Worm (Caenorhabditis elegans): Measurements from ENCODE around the gene smi-1.
A peak's percentile ranks its signal among the peaks of the same experiment; 100 is the strongest.

Gene smi-1

DNA sequence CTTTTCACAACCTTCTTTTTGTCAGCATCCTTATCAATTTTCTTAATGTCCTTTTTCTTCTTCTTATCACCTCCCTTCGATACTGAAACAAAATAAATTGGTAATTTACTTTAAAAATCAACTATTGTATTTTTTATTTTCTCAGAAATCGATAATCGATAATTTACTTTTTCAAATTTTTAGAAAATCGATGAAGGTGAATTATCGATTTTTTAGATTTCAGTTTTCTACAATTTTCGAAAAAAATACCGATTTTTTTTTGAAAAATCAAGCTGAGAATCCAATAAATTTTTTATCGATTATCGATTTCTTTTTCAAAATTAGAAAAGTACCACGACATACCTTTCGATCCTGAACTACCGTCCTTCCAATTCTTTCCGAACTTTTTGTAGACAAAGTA is 4.5 kb downstream of the smi-1 start:
- no peak for TF ChIP-seq nhr-11 (tag; optimal IDR thresholded peaks at IDR 0.05)
- no peak for TF ChIP-seq pag-3 (tag; optimal IDR thresholded peaks at IDR 0.05; ENCODE audit: borderline replicate concordance)
- no peak for TF ChIP-seq lin-11 (tag; optimal IDR thresholded peaks at IDR 0.05)
- TF ChIP-seq hlh-15 (tag; optimal IDR thresholded peaks at IDR 0.05): no peak
- no peak for TF ChIP-seq pqm-1 (tag; optimal IDR thresholded peaks at IDR 0.05)
- TF ChIP-seq sdc-2 (tag; optimal IDR thresholded peaks at IDR 0.05): no peak
- TF ChIP-seq gmeb-2 (tag; optimal IDR thresholded peaks at IDR 0.05): no peak
- no peak for TF ChIP-seq fkh-6 (tag; optimal IDR thresholded peaks at IDR 0.05)
- TF ChIP-seq hlh-6 (tag; optimal IDR thresholded peaks at IDR 0.05): no peak
- TF ChIP-seq K09A11.1 (tag; optimal IDR thresholded peaks at IDR 0.05; ENCODE audit: insufficient read depth): no peak
- no peak for TF ChIP-seq hlh-13 (GFP tag; optimal IDR thresholded peaks at IDR 0.05)
- no peak for TF ChIP-seq mec-3 (tag; optimal IDR thresholded peaks at IDR 0.05; ENCODE audit: borderline replicate concordance)
- TF ChIP-seq hlh-30 (tag; optimal IDR thresholded peaks at IDR 0.05; ENCODE audit: insufficient read depth): no peak
- TF ChIP-seq madf-2 (tag; optimal IDR thresholded peaks at IDR 0.05): no peak
- no peak for TF ChIP-seq C08G9.2 (tag; optimal IDR thresholded peaks at IDR 0.05)

DNA sequence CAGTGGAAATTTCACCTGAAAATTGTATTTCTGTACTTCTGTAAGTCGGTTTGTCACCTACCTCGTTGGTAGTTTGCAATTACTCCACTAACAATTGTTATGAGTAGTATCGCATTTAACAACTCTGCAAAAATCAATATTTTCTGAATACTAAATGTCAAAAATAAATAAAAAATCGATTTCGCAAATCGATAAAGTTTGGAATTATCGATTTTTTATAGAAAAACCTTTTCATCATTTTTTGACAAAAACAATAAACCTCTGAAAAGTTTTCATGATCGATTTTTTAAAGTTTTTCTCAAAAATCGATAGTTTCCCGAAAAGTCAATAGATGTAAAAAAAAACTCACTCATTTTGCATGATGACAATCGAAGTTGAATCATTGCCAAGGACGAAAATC is 8.7 kb downstream of the smi-1 start:
- no peak for TF ChIP-seq sox-2 (GFP tag; IDR thresholded peaks at IDR 0.05)
- TF ChIP-seq rnt-1 (tag; optimal IDR thresholded peaks at IDR 0.05): no peak
- TF ChIP-seq ceh-31 (tag; optimal IDR thresholded peaks at IDR 0.05): no peak
- no peak for TF ChIP-seq tbx-7 (tag; optimal IDR thresholded peaks at IDR 0.05)
- no peak for TF ChIP-seq pros-1 (tag; optimal IDR thresholded peaks at IDR 0.05)
- TF ChIP-seq che-1 (tag; optimal IDR thresholded peaks at IDR 0.05): no peak
- no peak for TF ChIP-seq ets-4 (tag; optimal IDR thresholded peaks at IDR 0.05)

DNA sequence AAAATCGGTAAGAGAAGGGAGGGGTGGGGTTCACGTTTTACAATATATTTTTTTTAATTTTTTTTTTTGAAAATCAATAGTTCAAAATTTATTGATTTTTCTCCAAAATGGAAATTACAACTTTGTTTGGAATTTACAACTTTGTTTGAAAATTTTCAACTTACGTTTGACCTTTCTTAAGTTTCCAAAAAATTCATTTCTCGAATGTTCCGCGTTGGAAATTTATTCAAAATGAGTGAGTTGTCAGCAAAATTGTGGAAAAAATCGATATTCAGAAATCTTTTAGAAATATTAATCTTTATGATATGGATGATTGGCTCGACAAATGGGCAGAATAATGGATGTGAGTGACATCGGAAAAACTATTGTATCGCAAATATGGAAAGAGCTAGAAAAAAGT is 9.2 kb downstream of the smi-1 start, which contains the start of gene B0524.3:
Gene B0524.3, plus strand, starts transcription at position 301 of the 400 bp plus-strand sequence.
- no peak for TF ChIP-seq sox-2 (GFP tag; IDR thresholded peaks at IDR 0.05)
- TF ChIP-seq pqm-1 (tag; optimal IDR thresholded peaks at IDR 0.05): no peak
- no peak for TF ChIP-seq K09A11.1 (tag; optimal IDR thresholded peaks at IDR 0.05; ENCODE audit: insufficient read depth)

DNA sequence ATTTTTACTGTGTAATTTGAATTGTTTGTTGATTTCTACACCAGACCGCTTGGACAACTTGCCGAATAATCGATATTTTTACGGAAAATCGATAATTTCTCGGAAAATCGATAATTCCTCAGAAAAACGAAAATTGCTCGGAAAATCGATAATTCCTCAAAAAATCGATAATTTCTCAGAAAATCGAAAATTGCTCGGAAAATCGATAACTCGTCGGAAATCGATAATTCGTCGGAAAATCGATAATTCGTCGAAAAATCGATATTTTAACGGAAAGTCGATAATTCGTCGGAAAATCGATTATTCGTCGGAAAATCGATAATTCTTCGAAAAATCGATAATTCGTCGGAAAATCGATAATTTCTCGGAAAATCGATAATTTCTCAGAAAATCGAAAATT is 14.0 kb downstream of the smi-1 start:
- TF ChIP-seq ceh-48 (tag; optimal IDR thresholded peaks at IDR 0.05): peak; percentile 80

- TF ChIP-seq ceh-2 (tag; optimal IDR thresholded peaks at IDR 0.05): no peak
- no peak for TF ChIP-seq fax-1 (tag; optimal IDR thresholded peaks at IDR 0.05)
- TF ChIP-seq sox-4 (tag; optimal IDR thresholded peaks at IDR 0.05): no peak
- no peak for TF ChIP-seq ets-4 (tag; optimal IDR thresholded peaks at IDR 0.05)
- TF ChIP-seq C08G9.2 (tag; optimal IDR thresholded peaks at IDR 0.05): no peak
- no peak for TF ChIP-seq nfya-1 (tag; optimal IDR thresholded peaks at IDR 0.05)
- TF ChIP-seq pat-9 (tag; optimal IDR thresholded peaks at IDR 0.05): no peak
- no peak for TF ChIP-seq ceh-22 (tag; optimal IDR thresholded peaks at IDR 0.05)
- no peak for TF ChIP-seq eyg-1 (tag; optimal IDR thresholded peaks at IDR 0.05)
- TF ChIP-seq pha-4 (tag; optimal IDR thresholded peaks at IDR 0.05): no peak
- TF ChIP-seq zip-5 (tag; optimal IDR thresholded peaks at IDR 0.05): no peak
- TF ChIP-seq unc-3 (GFP tag; conservative IDR thresholded peaks at IDR 0.05): no peak
- no peak for TF ChIP-seq unc-3 (tag; optimal IDR thresholded peaks at IDR 0.05)
- no peak for TF ChIP-seq K09A11.1 (tag; optimal IDR thresholded peaks at IDR 0.05; ENCODE audit: insufficient read depth)
- TF ChIP-seq ama-1 (optimal IDR thresholded peaks at IDR 0.05): no peak
- no peak for TF ChIP-seq ceh-34 (tag; optimal IDR thresholded peaks at IDR 0.05)
- TF ChIP-seq lin-11 (tag; optimal IDR thresholded peaks at IDR 0.05): no peak
- TF ChIP-seq che-1 (tag; optimal IDR thresholded peaks at IDR 0.05): no peak
- TF ChIP-seq nhr-232 (tag; optimal IDR thresholded peaks at IDR 0.05): no peak
Measured at ce11 chrIII:1893405-1893804, 15.2 kb downstream of the smi-1 start.

Measured in whole organism, late embryonic.